Worm (Caenorhabditis elegans): ENCODE measurements around the gene pdha-1.

The pdha-1 gene

DNA sequence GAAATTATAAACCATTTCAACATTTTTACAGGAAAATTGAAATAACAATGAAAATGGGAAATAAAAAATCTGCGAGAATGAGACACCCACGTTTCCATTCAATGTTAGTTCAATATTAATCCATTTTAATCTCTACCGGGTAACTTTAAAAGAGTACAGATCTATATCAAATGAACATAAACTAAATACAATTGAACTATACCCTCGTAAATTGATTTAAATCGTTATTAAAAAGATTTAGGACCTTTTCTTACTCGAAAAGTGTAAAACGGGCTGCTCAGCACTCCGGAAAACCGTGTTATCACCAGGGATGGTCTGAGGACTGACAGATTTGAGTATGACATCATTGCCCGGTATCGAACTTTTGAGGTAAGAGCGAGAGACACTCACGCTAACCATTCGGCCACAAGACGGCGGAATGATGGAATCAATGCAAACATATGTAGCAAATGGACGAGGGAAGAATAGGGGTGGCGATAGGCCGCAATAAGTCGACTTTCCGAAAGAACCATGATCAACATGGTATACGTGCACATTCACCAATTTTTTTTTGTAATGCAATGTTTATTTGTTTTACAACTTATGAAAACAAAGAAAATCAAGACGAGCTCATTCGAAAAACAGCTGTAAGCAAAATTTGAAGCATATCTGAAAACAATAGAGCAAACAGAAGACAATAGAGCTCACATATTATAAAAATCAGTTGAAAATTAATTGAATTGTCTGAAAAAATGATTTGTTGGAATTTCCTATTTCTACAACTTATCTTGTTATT is 41.0 kb downstream of the pdha-1 start, which contains the start of the genes chst-1 and C41C4.9 (continued):
- peak; percentile 86 for TF ChIP-seq B0261.1 (tag; optimal IDR thresholded peaks at IDR 0.05)
- peak; percentile 85 to 97 for TF ChIP-seq rec-8 (tag; optimal IDR thresholded peaks at IDR 0.05)
- no peak for TF ChIP-seq Y95B8A.8 (GFP tag; IDR thresholded peaks at IDR 0.05)
- no peak for TF ChIP-seq madf-8 (GFP tag; conservative IDR thresholded peaks at IDR 0.05)
- no peak for TF ChIP-seq dox-1 (GFP tag; IDR thresholded peaks at IDR 0.05)
- peak; percentile 83 for TF ChIP-seq dpff-1 (tag; optimal IDR thresholded peaks at IDR 0.05)
- peak; percentile 92 for TF ChIP-seq ceh-40 (GFP tag; IDR thresholded peaks at IDR 0.05)
- peak; percentile 52 to 68 for TF ChIP-seq let-607 (tag; optimal IDR thresholded peaks at IDR 0.05)
- TF ChIP-seq hrde-1 (tag; optimal IDR thresholded peaks at IDR 0.05; ENCODE audit: borderline replicate concordance) = peak; percentile 80
- TF ChIP-seq somi-1 (GFP tag; optimal IDR thresholded peaks at IDR 0.05) = peak; percentile 70
- no peak for TF ChIP-seq madf-6 (GFP tag; IDR thresholded peaks at IDR 0.05)
- TF ChIP-seq T26A5.8 (tag; optimal IDR thresholded peaks at IDR 0.05) = peak; percentile 96
- no peak; the same call in 1 of the 2 replicates for TF ChIP-seq lir-1 (GFP tag; conservative IDR thresholded peaks at IDR 0.05)
- TF ChIP-seq lin-40 (tag; optimal IDR thresholded peaks at IDR 0.05) = no peak
- TF ChIP-seq hlh-12 (tag; optimal IDR thresholded peaks at IDR 0.05) = peak; percentile 68
- TF ChIP-seq attf-3 (GFP tag; conservative IDR thresholded peaks at IDR 0.05) = peak; percentile 61

DNA sequence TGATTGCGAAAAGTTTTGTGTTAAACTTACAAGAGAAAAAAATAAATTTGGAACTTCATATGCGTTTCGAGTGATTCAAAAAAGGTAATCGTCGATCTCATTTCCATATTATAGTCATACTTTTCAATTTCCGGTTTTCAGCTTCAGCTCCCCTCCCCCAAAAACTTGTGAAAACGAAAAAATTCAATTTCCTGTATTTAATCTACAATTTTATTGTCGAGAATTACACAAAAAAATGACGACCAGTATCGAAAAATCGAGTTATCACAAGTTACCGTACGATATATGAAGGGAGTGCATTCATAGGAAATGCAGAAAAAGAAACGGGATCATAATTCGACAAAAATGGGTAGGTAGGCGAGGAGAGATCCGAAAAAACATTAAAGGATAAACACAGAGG is 46.0 kb downstream of the pdha-1 start, which contains the start of gene lron-4:
lron-4 (minus strand) TSS at position 101 of the 400 bp plus-strand sequence.
- TF ChIP-seq lsy-27 (tag; optimal IDR thresholded peaks at IDR 0.05; ENCODE audit: borderline replicate concordance, insufficient read depth) (no peak), nfya-2 (GFP tag; IDR thresholded peaks at IDR 0.05) (no peak), C06A6.2 (GFP tag; conservative IDR thresholded peaks at IDR 0.05) (no peak), ceh-79 (tag; optimal IDR thresholded peaks at IDR 0.05) (no peak), nhr-90 (tag; optimal IDR thresholded peaks at IDR 0.05) (no peak), hsf-1 (GFP tag; IDR thresholded peaks at IDR 0.05) (no peak), T26A5.8 (tag; optimal IDR thresholded peaks at IDR 0.05) (no peak), rec-8 (tag; optimal IDR thresholded peaks at IDR 0.05) (no peak), him-1 (tag; optimal IDR thresholded peaks at IDR 0.05) (no peak), sptf-2 (GFP tag; optimal IDR thresholded peaks at IDR 0.05) (no peak), lir-1 (GFP tag; conservative IDR thresholded peaks at IDR 0.05) (no peak), ceh-91 (GFP tag; IDR thresholded peaks at IDR 0.05) (no peak), aptf-3 (GFP tag; IDR thresholded peaks at IDR 0.05) (no peak), dpl-1 (GFP tag; optimal IDR thresholded peaks at IDR 0.05) (no peak), lin-54 (GFP tag; optimal IDR thresholded peaks at IDR 0.05) (no peak), nfyb-1 (GFP tag; IDR thresholded peaks at IDR 0.05) (no peak), nhr-120 (GFP tag; IDR thresholded peaks at IDR 0.05) (no peak), snpc-3.4 (tag; optimal IDR thresholded peaks at IDR 0.05) (no peak)

DNA sequence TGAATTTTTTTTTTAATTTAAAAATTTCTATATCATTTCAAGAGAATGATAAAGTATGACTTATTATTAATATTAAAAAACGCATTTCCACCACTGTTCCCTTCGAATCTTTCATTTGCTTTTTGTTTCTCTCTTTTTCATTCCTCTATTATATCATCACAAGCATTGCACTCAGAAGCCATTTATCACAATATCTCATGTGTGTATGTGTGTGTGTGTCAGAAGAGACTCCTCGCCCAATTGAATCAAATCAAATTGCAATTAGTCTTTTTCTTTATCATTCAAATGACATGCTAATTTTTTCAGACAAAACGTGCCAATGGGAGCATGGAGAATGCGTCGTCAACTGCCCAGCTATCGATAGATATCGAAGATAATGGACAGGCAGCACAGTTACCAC is 50.1 kb downstream of the pdha-1 start, which contains the start of gene unc-105:
unc-105 (plus strand) TSS at position 301 of the 400 bp plus-strand sequence.
- no peak for TF ChIP-seq Y79H2A.3 (GFP tag; conservative IDR thresholded peaks at IDR 0.05)
- TF ChIP-seq unc-130 (GFP tag; optimal IDR thresholded peaks at IDR 0.05) = no peak
- no peak for TF ChIP-seq hmg-20 (GFP tag; IDR thresholded peaks at IDR 0.05)
- no peak for TF ChIP-seq ceh-91 (GFP tag; IDR thresholded peaks at IDR 0.05)
- no peak for TF ChIP-seq hlh-26 (GFP tag; conservative IDR thresholded peaks at IDR 0.05)
- no peak for TF ChIP-seq let-607 (tag; optimal IDR thresholded peaks at IDR 0.05)
- TF ChIP-seq F55B11.4 (tag; optimal IDR thresholded peaks at IDR 0.05; ENCODE audit: borderline replicate concordance, insufficient read depth) = no peak
